Fruit fly (Drosophila melanogaster) whole organism, embryonic: ENCODE data around the gene woc.

Source experiments
- Asciz ChIP-seq: fragments of 200-800 bp; sonication (Bioruptor generic); optimal IDR thresholded peaks from 2 replicates; lab custom pipeline; 2017; ENCODE audit warnings: missing biosample characterization, mild to moderate bottlenecking, missing genetic modification characterization, missing genetic modification reagents
- BEAF-32 ChIP-seq: fragments of 200-800 bp; sonication (Bioruptor generic); optimal IDR thresholded peaks from 3 replicates; lab custom pipeline; 2017; ENCODE audit warnings: missing biosample characterization, missing genetic modification characterization, mild to moderate bottlenecking, moderate library complexity, missing genetic modification reagents
- CG10654 ChIP-seq: fragments of 200-800 bp; sonication (Bioruptor generic); optimal IDR thresholded peaks from 2 replicates; lab custom pipeline; 2016; ENCODE audit warnings: missing biosample characterization, missing genetic modification characterization
- CG12942 ChIP-seq: fragments of 200-800 bp; sonication (Bioruptor generic); optimal IDR thresholded peaks from 3 replicates; lab custom pipeline; 2016; ENCODE audit warnings: missing biosample characterization, missing genetic modification characterization
- CG13296 ChIP-seq: fragments of 200-800 bp; sonication (Bioruptor generic); optimal IDR thresholded peaks from 3 replicates; lab custom pipeline; 2018; ENCODE audit warnings: missing biosample characterization, mild to moderate bottlenecking, missing genetic modification characterization
- CG15696 ChIP-seq: fragments of 200-800 bp; sonication (Bioruptor generic); optimal IDR thresholded peaks from 2 replicates; lab custom pipeline; 2019; ENCODE audit warnings: missing biosample characterization, mild to moderate bottlenecking, missing genetic modification characterization, moderate library complexity
- CG16813 ChIP-seq: fragments of 200-800 bp; sonication (Bioruptor generic); IDR thresholded peaks from 3 replicates; pipeline ENCODE4 v1.3.6; 2022; ENCODE audit warnings: missing biosample characterization, missing genetic modification characterization; ENCODE audit not compliant: partially characterized antibody
- CG17385 ChIP-seq: fragments of 200-800 bp; sonication (Bioruptor generic); optimal IDR thresholded peaks from 3 replicates; lab custom pipeline; 2018; ENCODE audit warnings: missing biosample characterization, mild to moderate bottlenecking, missing genetic modification characterization
- CG18011 ChIP-seq: fragments of 200-800 bp; sonication (Bioruptor generic); optimal IDR thresholded peaks from 2 replicates; lab custom pipeline; 2017; ENCODE audit warnings: missing biosample characterization, missing genetic modification characterization, mild to moderate bottlenecking, moderate library complexity, missing genotype
- CG2199 ChIP-seq: fragments of 200-800 bp; sonication (Bioruptor generic); IDR thresholded peaks from 3 replicates; pipeline ENCODE4 v1.3.6; 2022; ENCODE audit warnings: missing biosample characterization, missing genetic modification characterization
- CG34376 ChIP-seq: fragments of 200-800 bp; sonication (Bioruptor generic); optimal IDR thresholded peaks from 2 replicates; lab custom pipeline; 2018; ENCODE audit warnings: missing biosample characterization, mild to moderate bottlenecking, missing genetic modification characterization
- CG3726 ChIP-seq: fragments of 200-800 bp; sonication (Bioruptor generic); IDR thresholded peaks from 3 replicates; pipeline ENCODE4, ENCODE4 v1.3.6; 2022; ENCODE audit warnings: missing biosample characterization, missing genetic modification characterization
- CG3838 ChIP-seq: fragments of 200-800 bp; sonication (Bioruptor generic); optimal IDR thresholded peaks from 3 replicates; lab custom pipeline; 2016; ENCODE audit warnings: missing biosample characterization, missing genetic modification characterization
- CG4854 ChIP-seq: fragments of 200-800 bp; sonication (Bioruptor generic); optimal IDR thresholded peaks from 2 replicates; lab custom pipeline; 2016; ENCODE audit warnings: missing biosample characterization, missing genetic modification characterization, inconsistent platforms
- CG6765 ChIP-seq: fragments of 200-800 bp; sonication (Bioruptor generic); optimal IDR thresholded peaks from 3 replicates; lab custom pipeline; 2017; ENCODE audit warnings: missing biosample characterization, mild to moderate bottlenecking, missing genetic modification characterization
- CG7271 ChIP-seq: fragments of 200-800 bp; sonication (Bioruptor generic); optimal IDR thresholded peaks from 2 replicates; lab custom pipeline; 2018; ENCODE audit warnings: missing biosample characterization, mild to moderate bottlenecking, missing genetic modification characterization, moderate library complexity
- CG9215 ChIP-seq: fragments of 200-800 bp; sonication (Bioruptor generic); IDR thresholded peaks from 2 replicates; pipeline ENCODE4 v1.3.6; 2022; ENCODE audit warnings: missing biosample characterization, missing genetic modification characterization
- Fer3 ChIP-seq: fragments of 200-800 bp; sonication (Bioruptor generic); optimal IDR thresholded peaks from 2 replicates; lab custom pipeline; 2018; ENCODE audit warnings: missing biosample characterization, mild to moderate bottlenecking, missing genetic modification characterization, moderate library complexity
- HLH3B ChIP-seq: fragments of 200-800 bp; sonication (Bioruptor generic); IDR thresholded peaks from 2 replicates; pipeline ENCODE4 v1.3.6; 2022; ENCODE audit warnings: missing biosample characterization, missing genetic modification characterization
- HLHmδ ChIP-seq: fragments of 200-800 bp; sonication (Bioruptor generic); optimal IDR thresholded peaks from 2 replicates; lab custom pipeline; 2018; ENCODE audit warnings: missing biosample characterization, mild to moderate bottlenecking, missing genetic modification characterization, moderate library complexity
- Lhr ChIP-seq: fragments of 200-800 bp; sonication (Bioruptor generic); optimal IDR thresholded peaks from 3 replicates; lab custom pipeline; 2017; ENCODE audit warnings: mild to moderate bottlenecking, missing biosample characterization, missing genetic modification reagents, missing genetic modification characterization
- NC2β ChIP-seq: fragments of 200-800 bp; sonication (Bioruptor generic); optimal IDR thresholded peaks from 2 replicates; lab custom pipeline; 2016; ENCODE audit warnings: missing biosample characterization, missing genetic modification characterization
- NFAT ChIP-seq: fragments of 200-800 bp; sonication (Bioruptor generic); IDR thresholded peaks from 2 replicates; pipeline ENCODE4 v1.3.6; 2022; ENCODE audit warnings: missing biosample characterization, missing genetic modification characterization
- Oaz ChIP-seq: fragments of 200-800 bp; sonication (Bioruptor generic); IDR thresholded peaks from 2 replicates; pipeline ENCODE4 v1.3.6; 2022; ENCODE audit warnings: missing biosample characterization, missing genetic modification characterization
- Poxn ChIP-seq: fragments of 200-800 bp; sonication (Bioruptor generic); IDR thresholded peaks from 2 replicates; pipeline ENCODE4 v1.3.6; 2022; ENCODE audit warnings: missing biosample characterization, missing genetic modification characterization
- Rfx ChIP-seq: fragments of 200-800 bp; sonication (Bioruptor generic); IDR thresholded peaks from 2 replicates; pipeline ENCODE4 v1.3.6; 2022; ENCODE audit warnings: missing biosample characterization, missing genetic modification characterization
- Sox100B ChIP-seq: fragments of 200-800 bp; sonication (Bioruptor generic); optimal IDR thresholded peaks from 3 replicates; lab custom pipeline; 2018; ENCODE audit warnings: missing biosample characterization, mild to moderate bottlenecking, missing genetic modification characterization
- Spps ChIP-seq: fragments of 200-800 bp; sonication (Bioruptor generic); optimal IDR thresholded peaks from 2 replicates; lab custom pipeline; 2018; ENCODE audit warnings: missing biosample characterization, mild to moderate bottlenecking, missing genetic modification characterization
- Usf ChIP-seq: fragments of 200-800 bp; sonication (Bioruptor generic); optimal IDR thresholded peaks from 2 replicates; lab custom pipeline; 2017; ENCODE audit warnings: missing genotype, missing biosample characterization, missing genetic modification characterization
- Xrp1 ChIP-seq: fragments of 200-800 bp; sonication (Bioruptor generic); IDR thresholded peaks from 2 replicates; pipeline ENCODE4 v1.3.6; 2022; ENCODE audit warnings: missing biosample characterization, missing genetic modification characterization
- ase ChIP-seq: fragments of 200-800 bp; sonication (Bioruptor generic); IDR thresholded peaks from 3 replicates; pipeline ENCODE4 v1.3.6; 2022; ENCODE audit warnings: missing biosample characterization, missing genetic modification characterization
- bab2 ChIP-seq: fragments of 200-800 bp; sonication (Bioruptor generic); optimal IDR thresholded peaks from 2 replicates; lab custom pipeline; 2016; ENCODE audit warnings: missing biosample characterization, missing genetic modification characterization
- bsh ChIP-seq, 2 experiments: fragments of 200-800 bp; sonication (Bioruptor generic); optimal IDR thresholded peaks; 2 replicates each; lab custom pipeline; 2017 to 2018; ENCODE audit warnings: mild to moderate bottlenecking in 2 of 2, missing biosample characterization in 2 of 2, missing genetic modification characterization in 2 of 2, moderate library complexity in 1 of 2
- dmrt11E ChIP-seq: fragments of 200-800 bp; sonication (Bioruptor generic); optimal IDR thresholded peaks from 3 replicates; lab custom pipeline; 2018; ENCODE audit warnings: missing biosample characterization, mild to moderate bottlenecking, missing genetic modification characterization, moderate library complexity
- fd102C ChIP-seq: fragments of 200-800 bp; sonication (Bioruptor generic); optimal IDR thresholded peaks from 2 replicates; lab custom pipeline; 2018; ENCODE audit warnings: missing biosample characterization, mild to moderate bottlenecking, missing genetic modification characterization, moderate library complexity
- h ChIP-seq: fragments of >200 bp; optimal IDR thresholded peaks from 2 replicates; lab custom pipeline; 2017
- lbe ChIP-seq: fragments of 200-800 bp; sonication (Bioruptor generic); optimal IDR thresholded peaks from 2 replicates; lab custom pipeline; 2016; ENCODE audit warnings: missing biosample characterization, mild to moderate bottlenecking, missing genetic modification characterization
- nau ChIP-seq: fragments of 200-800 bp; sonication (Bioruptor generic); optimal IDR thresholded peaks from 3 replicates; lab custom pipeline; 2017; ENCODE audit warnings: missing biosample characterization, mild to moderate bottlenecking, missing genetic modification characterization, missing genetic modification reagents
- nerfin-2 ChIP-seq: fragments of 200-800 bp; sonication (Bioruptor generic); IDR thresholded peaks from 2 replicates; pipeline ENCODE4 v1.3.6; 2022; ENCODE audit warnings: missing biosample characterization, missing genetic modification characterization; ENCODE audit not compliant: partially characterized antibody
- odd ChIP-seq: fragments of 200-800 bp; sonication (Bioruptor generic); optimal IDR thresholded peaks from 2 replicates; lab custom pipeline; 2017; ENCODE audit warnings: missing biosample characterization, mild to moderate bottlenecking, missing genetic modification characterization
- p53 ChIP-seq: fragments of 200-800 bp; sonication (Bioruptor generic); optimal IDR thresholded peaks from 2 replicates; lab custom pipeline; 2016; ENCODE audit warnings: missing biosample characterization, missing genetic modification characterization
- schlank ChIP-seq: fragments of 200-800 bp; sonication (Bioruptor generic); optimal IDR thresholded peaks from 2 replicates; lab custom pipeline; 2018; ENCODE audit warnings: missing biosample characterization, mild to moderate bottlenecking, missing genetic modification characterization
- slp2 ChIP-seq: fragments of 200-800 bp; sonication (Bioruptor generic); optimal IDR thresholded peaks from 2 replicates; lab custom pipeline; 2016; ENCODE audit warnings: missing biosample characterization, missing genetic modification characterization
- tio ChIP-seq: fragments of 200-800 bp; sonication (Bioruptor generic); optimal IDR thresholded peaks from 2 replicates; lab custom pipeline; 2017; ENCODE audit warnings: missing biosample characterization, missing genetic modification characterization, inconsistent platforms
- toy ChIP-seq: fragments of 200-800 bp; sonication (Bioruptor generic); IDR thresholded peaks from 2 replicates; pipeline ENCODE4 v1.3.6; 2022; ENCODE audit warnings: missing biosample characterization, missing genetic modification characterization
- trh ChIP-seq: fragments of 200-800 bp; sonication (Bioruptor generic); optimal IDR thresholded peaks from 2 replicates; lab custom pipeline; 2016; ENCODE audit warnings: missing biosample characterization, missing genetic modification characterization
- tup ChIP-seq: fragments of 200-800 bp; sonication (Bioruptor generic); optimal IDR thresholded peaks from 2 replicates; lab custom pipeline; 2016; ENCODE audit warnings: missing biosample characterization, mild to moderate bottlenecking, missing genetic modification characterization, moderate library complexity
- wek ChIP-seq: fragments of 200-800 bp; sonication (Bioruptor generic); optimal IDR thresholded peaks from 3 replicates; lab custom pipeline; 2018; ENCODE audit warnings: missing biosample characterization, mild to moderate bottlenecking, missing genetic modification characterization, moderate library complexity
- wor ChIP-seq: fragments of 200-800 bp; sonication (Bioruptor generic); IDR thresholded peaks from 2 replicates; pipeline ENCODE4 v1.3.6; 2022; ENCODE audit warnings: missing biosample characterization, missing genetic modification characterization
- zfh1 ChIP-seq: fragments of 200-800 bp; sonication (Bioruptor generic); IDR thresholded peaks from 3 replicates; pipeline ENCODE4 v1.3.6; 2022; ENCODE audit warnings: missing biosample characterization, missing genetic modification characterization

Gene woc

dm6 chr3R:27208724-27209343 is 55.0 kb downstream of the woc start (continued):
- TF ChIP-seq CG9215 (GFP tag; lab: Robert Waterston, UW) (no peak), HLHmδ (GFP tag; lab: Kevin White, UChicago) (peak; percentile 23), Fer3 (tag; lab: Kevin White, UChicago) (peak; percentile 3), CG3838 (GFP tag; lab: Kevin White, UChicago) (no peak), tup (GFP tag; lab: Kevin White, UChicago) (peak; percentile 38), p53 (GFP tag; lab: Kevin White, UChicago) (peak; percentile 9), wor (no peak), CG2199 (GFP tag; lab: Robert Waterston, UW) (no peak), zfh1 (GFP tag; lab: Robert Waterston, UW) (peak; percentile 64; the same call in 1 of the 3 replicates), trh (GFP tag; lab: Kevin White, UChicago) (peak; percentile 35), dmrt11E (tag; lab: Kevin White, UChicago) (peak; percentile 4), CG16813 (no peak), Xrp1 (peak; percentile 68; the same call in 1 of the 2 replicates), CG6765 (GFP tag; lab: Kevin White, UChicago) (peak; percentile 25), CG3726 (GFP tag; lab: Robert Waterston, UW) (0 out of 3 replicates have a peak, but pooled peaks have one; percentile 42), CG12942 (peak; percentile 27), bsh (GFP tag; optimal IDR thresholded peaks at IDR 0.05; lab: Kevin White, UChicago) (peak in 1 of 2 experiments; percentile 46), CG10654 (peak; percentile 28), Sox100B (GFP tag; lab: Kevin White, UChicago) (peak; percentile 80), Poxn (GFP tag; lab: Robert Waterston, UW) (no peak), CG13296 (GFP tag; lab: Kevin White, UChicago) (peak; percentile 22), Rfx (peak; percentile 44), BEAF-32 (GFP tag; lab: Kevin White, UChicago) (no peak), h (lab: Kevin White, UChicago) (no peak), Lhr (GFP tag; lab: Kevin White, UChicago) (peak; percentile 44), odd (GFP tag; lab: Kevin White, UChicago) (peak; percentile 57), CG18011 (no peak), NFAT (GFP tag; lab: Robert Waterston, UW) (peak; percentile 29; the same call in 1 of the 2 replicates), nerfin-2 (no peak), ase (GFP tag; lab: Robert Waterston, UW) (peak; percentile 52; the same call in 1 of the 3 replicates), wek (GFP tag; lab: Kevin White, UChicago) (peak; percentile 72), CG4854 (GFP tag; lab: Kevin White, UChicago) (no peak), Oaz (GFP tag; lab: Robert Waterston, UW) (no peak), Spps (tag; lab: Kevin White, UChicago) (peak; percentile 5), lbe (no peak), CG17385 (peak; percentile 30), CG15696 (tag; lab: Kevin White, UChicago) (peak; percentile 73), tio (GFP tag; lab: Kevin White, UChicago) (no peak), CG7271 (tag; lab: Kevin White, UChicago) (peak; percentile 76), Asciz (peak; percentile 61), NC2β (GFP tag; lab: Kevin White, UChicago) (peak; percentile 59), CG34376 (no peak), fd102C (peak; percentile 66), slp2 (GFP tag; lab: Kevin White, UChicago) (no peak), toy (GFP tag; lab: Robert Waterston, UW) (no peak), bab2 (GFP tag; lab: Kevin White, UChicago) (peak; percentile 58), nau (GFP tag; lab: Kevin White, UChicago) (peak; percentile 61), schlank (tag; lab: Kevin White, UChicago) (peak; percentile 33), Usf (GFP tag; lab: Kevin White, UChicago) (peak; percentile 5), HLH3B (peak; percentile 63; the same call in 1 of the 2 replicates)
